Fruit fly (Drosophila melanogaster) whole organism: ENCODE results near the gene CG31097.

Experiments used
- CG8478 ChIP-seq: fragments of >200 bp; optimal IDR thresholded peaks from 2 replicates; lab custom pipeline; 2018; ENCODE audit warnings: inconsistent platforms
- Dll ChIP-seq: fragments of >200 bp; optimal IDR thresholded peaks from 2 replicates; lab custom pipeline; 2017
- EcR ChIP-seq, 2 experiments: fragments of >200 bp; optimal IDR thresholded peaks; 2 replicates each; lab custom pipeline; 2017; ENCODE audit warnings: missing biosample characterization in 2 of 2, missing genetic modification characterization in 2 of 2, missing genetic modification reagents in 2 of 2
- pan ChIP-seq: fragments of >200 bp; optimal IDR thresholded peaks from 2 replicates; lab custom pipeline; 2017
- psq ChIP-seq: fragments of >200 bp; optimal IDR thresholded peaks from 2 replicates; lab custom pipeline; 2017
- usp ChIP-seq: fragments of >200 bp; optimal IDR thresholded peaks from 2 replicates; lab custom pipeline; 2017; ENCODE audit warnings: missing biosample characterization, missing genetic modification characterization, mixed read lengths

dm6 chr3R:25262322-25262761, 35.2 kb downstream of the CG31097 start, which contains the start of the genes Kdsr and CG11858:
- TF ChIP-seq EcR (GFP tag; optimal IDR thresholded peaks at IDR 0.05; lab: Kevin White, UChicago) (no peak), psq (lab: Kevin White, UChicago) (no peak), pan (lab: Kevin White, UChicago) (no peak), usp (GFP tag; lab: Kevin White, UChicago) (no peak), Dll (lab: Kevin White, UChicago) (no peak), CG8478 (lab: Kevin White, UChicago) (no peak)
